Fruit fly (Drosophila melanogaster) whole organism, larva: ENCODE results near the gene sno.

Experiments used
- noc ChIP-seq: fragments of 200-800 bp; sonication (Bioruptor generic); optimal IDR thresholded peaks from 3 replicates; lab custom pipeline; 2019; ENCODE audit warnings: missing biosample characterization, mild to moderate bottlenecking, missing genetic modification characterization, moderate library complexity

Gene sno

dm6 chrX:13154783-13155182 is 56.7 kb downstream of the sno start, which contains the start of the genes CG4318 and CG4332:
TSS of gene CG4318 (minus strand) at chrX:13154924.
TSS of gene CG4332 (plus strand) at chrX:13155038.
- TF ChIP-seq noc (tag; lab: Kevin White, UChicago), result no peak

- TF ChIP-seq noc (tag; lab: Kevin White, UChicago), result no peak
These were observed 62.4 kb downstream of the sno start for dm6 chrX:13149083-13149482.

- no peak for TF ChIP-seq noc (tag; lab: Kevin White, UChicago)
These were observed 65.6 kb downstream of the sno start for dm6 chrX:13145858-13146257.
